Worm (Caenorhabditis elegans) whole organism, midembryonic: ENCODE results near the gene tag-191.

Experiments
- med-1 ChIP-seq: sonication (generic microtip); optimal IDR thresholded peaks from 2 replicates; lab custom pipeline; 2017; ENCODE audit warnings: missing genetic modification characterization, mild to moderate bottlenecking, missing compliant biosample characterization, antibody characterized with exemption, missing genetic modification reagents; ENCODE audit not compliant: insufficient read depth
- tab-1 ChIP-seq: fragments of 200-800 bp; sonication (Bioruptor generic); IDR thresholded peaks from 2 replicates; pipeline ENCODE4 v1.3.6; 2022; ENCODE audit warnings: missing genetic modification characterization, missing compliant biosample characterization

DNA sequence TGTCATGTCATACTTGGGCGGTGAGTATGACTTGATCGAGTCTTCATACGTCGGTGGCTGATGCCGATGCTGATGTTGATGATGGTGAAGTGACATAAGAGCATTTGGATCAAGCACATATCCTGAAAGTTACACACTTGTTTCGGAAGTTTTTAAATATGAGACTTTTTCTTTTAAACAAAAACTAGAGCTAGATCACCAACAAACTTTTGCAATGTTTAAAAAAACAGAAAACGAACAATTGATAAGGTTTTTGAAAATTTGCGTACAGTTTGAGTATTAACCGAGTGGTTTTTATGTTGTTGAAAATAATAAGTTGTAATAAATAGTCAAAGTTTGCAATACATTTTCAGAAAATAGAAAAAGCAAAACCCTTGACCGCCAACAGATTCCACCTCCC lies 51.6 kb downstream of the tag-191 start, which contains the start of gene R02D5.4:
- TF ChIP-seq tab-1 (GFP tag; lab: Robert Waterston, UW) (no peak), med-1 (GFP tag; lab: Kevin White, UChicago) (no peak)
